Worm (Caenorhabditis elegans): ENCODE results near the gene ZK930.7.

Gene ZK930.7

ce11 chrII:11915770-11916554 is 1.6 kb downstream of the ZK930.7 start, which contains the start of the genes vps-15 and hmg-12 (continued):
- TF ChIP-seq nhr-6 (tag; optimal IDR thresholded peaks at IDR 0.05) (no peak), lin-15B (tag; optimal IDR thresholded peaks at IDR 0.05) (no peak), nhr-41 (GFP tag; IDR thresholded peaks at IDR 0.05) (no peak), mxl-2 (GFP tag; conservative IDR thresholded peaks at IDR 0.05) (no peak), ama-1 (optimal IDR thresholded peaks at IDR 0.05) (no peak), dpl-1 (GFP tag; optimal IDR thresholded peaks at IDR 0.05) (peak; percentile 25)

- no peak for TF ChIP-seq daf-16 (GFP tag; optimal IDR thresholded peaks at IDR 0.05)
- TF ChIP-seq daf-16 (tag; optimal IDR thresholded peaks at IDR 0.05), result no peak
- TF ChIP-seq nhr-77 (tag; optimal IDR thresholded peaks at IDR 0.05), result no peak
- TF ChIP-seq lin-38 (GFP tag; IDR thresholded peaks at IDR 0.05), result 0 out of 2 replicates have a peak, but pooled peaks have one; percentile 3
- no peak for TF ChIP-seq php-3 (GFP tag; IDR thresholded peaks at IDR 0.05)
- no peak for TF ChIP-seq T20F7.1 (GFP tag; optimal IDR thresholded peaks at IDR 0.05)
- no peak for TF ChIP-seq lin-1 (GFP tag; IDR thresholded peaks at IDR 0.05)
- no peak for TF ChIP-seq egl-27 (tag; optimal IDR thresholded peaks at IDR 0.05)
- no peak for TF ChIP-seq F26F4.8 (GFP tag; conservative IDR thresholded peaks at IDR 0.05)
- no peak for TF ChIP-seq ZK546.5 (tag; optimal IDR thresholded peaks at IDR 0.05)
- no peak for TF ChIP-seq nhr-48 (tag; optimal IDR thresholded peaks at IDR 0.05)
- peak; percentile 72 for TF ChIP-seq lim-7 (GFP tag; IDR thresholded peaks at IDR 0.05)
- no peak for TF ChIP-seq pqm-1 (tag; optimal IDR thresholded peaks at IDR 0.05)
- no peak for TF ChIP-seq dpl-1 (GFP tag; optimal IDR thresholded peaks at IDR 0.05)
Measured at ce11 chrII:11916555-11916941, 2.1 kb downstream of the ZK930.7 start.

- TF ChIP-seq dmd-6 (GFP tag; IDR thresholded peaks at IDR 0.05) (no peak), madf-5 (GFP tag; IDR thresholded peaks at IDR 0.05) (no peak), mdt-29 (GFP tag; IDR thresholded peaks at IDR 0.05) (no peak), ama-1 (optimal IDR thresholded peaks at IDR 0.05) (no peak), Y5F2A.4 (GFP tag; optimal IDR thresholded peaks at IDR 0.05) (peak; percentile 52), F49E8.2 (tag; optimal IDR thresholded peaks at IDR 0.05; ENCODE audit: borderline replicate concordance) (no peak), madf-9 (GFP tag; conservative IDR thresholded peaks at IDR 0.05) (0 out of 2 replicates have a peak, but pooled peaks have one; percentile 5), ctbp-1 (GFP tag; IDR thresholded peaks at IDR 0.05) (no peak), lin-38 (GFP tag; IDR thresholded peaks at IDR 0.05) (0 out of 2 replicates have a peak, but pooled peaks have one; percentile 2), hlh-30 (tag; optimal IDR thresholded peaks at IDR 0.05; ENCODE audit: insufficient read depth) (no peak), egl-27 (tag; optimal IDR thresholded peaks at IDR 0.05) (no peak), ceh-32 (tag; optimal IDR thresholded peaks at IDR 0.05; ENCODE audit: poor library complexity) (no peak), nhr-11 (tag; optimal IDR thresholded peaks at IDR 0.05) (no peak), set-16 (GFP tag; IDR thresholded peaks at IDR 0.05) (peak; percentile 83), hlh-11 (tag; optimal IDR thresholded peaks at IDR 0.05) (no peak)
Measured at ce11 chrII:11916945-11917344, 2.5 kb downstream of the ZK930.7 start.

ce11 chrII:11917530-11917952 is 3.1 kb downstream of the ZK930.7 start:
- TF ChIP-seq R02D3.7 (tag; optimal IDR thresholded peaks at IDR 0.05), result no peak
- no peak for TF ChIP-seq unc-39 (tag; optimal IDR thresholded peaks at IDR 0.05)
- no peak for TF ChIP-seq daf-19 (GFP tag; conservative IDR thresholded peaks at IDR 0.05)
- TF ChIP-seq jun-1 (tag; optimal IDR thresholded peaks at IDR 0.05), result no peak
- no peak for TF ChIP-seq nhr-11 (tag; optimal IDR thresholded peaks at IDR 0.05)
- no peak for TF ChIP-seq dve-1 (tag; optimal IDR thresholded peaks at IDR 0.05; ENCODE audit: insufficient read depth)
- peak; percentile 87 for TF ChIP-seq F49E8.2 (tag; optimal IDR thresholded peaks at IDR 0.05; ENCODE audit: borderline replicate concordance)
- TF ChIP-seq lin-29 (GFP tag; IDR thresholded peaks at IDR 0.05), result 0 out of 2 replicates have a peak, but pooled peaks have one; percentile 30
- no peak for TF ChIP-seq rbr-2 (tag; optimal IDR thresholded peaks at IDR 0.05)
- no peak for TF ChIP-seq nhr-48 (tag; optimal IDR thresholded peaks at IDR 0.05)
- TF ChIP-seq dpl-1 (GFP tag; optimal IDR thresholded peaks at IDR 0.05), result no peak
- TF ChIP-seq mxl-3 (GFP tag; optimal IDR thresholded peaks at IDR 0.05), result no peak
- 0 out of 2 replicates have a peak, but pooled peaks have one; percentile 33 for TF ChIP-seq T26A8.4 (GFP tag; IDR thresholded peaks at IDR 0.05)
- no peak for TF ChIP-seq nhr-28 (tag; optimal IDR thresholded peaks at IDR 0.05)
- TF ChIP-seq madf-5 (GFP tag; IDR thresholded peaks at IDR 0.05), result peak in 1 of 2 experiments; percentile 22; a peak in 1 of 4 replicates
- no peak for TF ChIP-seq nhr-41 (GFP tag; IDR thresholded peaks at IDR 0.05)
- TF ChIP-seq egl-27 (tag; optimal IDR thresholded peaks at IDR 0.05), result no peak
- no peak for TF ChIP-seq php-3 (GFP tag; IDR thresholded peaks at IDR 0.05)
- peak in 1 of 2 experiments; percentile 71 for TF ChIP-seq unc-62 (GFP tag; optimal IDR thresholded peaks at IDR 0.05 in 1 of 2)
- no peak for TF ChIP-seq unc-62 (tag; optimal IDR thresholded peaks at IDR 0.05)
- no peak for TF ChIP-seq vab-7 (GFP tag; IDR thresholded peaks at IDR 0.05)
- TF ChIP-seq dmd-6 (GFP tag; IDR thresholded peaks at IDR 0.05), result no peak
- no peak for TF ChIP-seq hlh-11 (tag; optimal IDR thresholded peaks at IDR 0.05)
- no peak for TF ChIP-seq lim-7 (GFP tag; IDR thresholded peaks at IDR 0.05)

Measured in whole organism, L4 larva.